Worm (Caenorhabditis elegans) whole organism, L4 larva: ENCODE measurements around the gene str-101.
"Not testable (repeated sequence)": the region's sequence is repeated elsewhere in the genome, so short reads cannot be mapped to it uniquely, and the experiment has no call there.

ENCODE experiments used
- F10B5.3 ChIP-seq: sonication (generic microtip); optimal IDR thresholded peaks from 2 replicates; lab custom pipeline; 2016; ENCODE audit warnings: mild to moderate bottlenecking, missing genetic modification characterization, missing compliant biosample characterization
- ZK337.2 ChIP-seq: fragments of 200-800 bp; sonication (Bioruptor generic); IDR thresholded peaks from 2 replicates; pipeline ENCODE4 v1.3.6; 2022; ENCODE audit warnings: missing genetic modification reagents, missing genetic modification characterization, missing compliant biosample characterization
- arid-1 ChIP-seq: fragments of 200-800 bp; sonication (Bioruptor generic); conservative IDR thresholded peaks from 2 replicates; pipeline ENCODE4 v1.3.6; 2022; ENCODE audit warnings: missing genetic modification reagents, missing genetic modification characterization, missing compliant biosample characterization
- ceh-62 ChIP-seq: sonication (generic microtip); optimal IDR thresholded peaks from 2 replicates; lab custom pipeline; 2017; ENCODE audit warnings: missing biosample characterization, missing genetic modification characterization
- ctbp-1 ChIP-seq: fragments of 200-800 bp; sonication (Bioruptor generic); IDR thresholded peaks from 2 replicates; pipeline ENCODE4 v1.3.6; 2022; ENCODE audit warnings: missing genetic modification reagents, missing genetic modification characterization, missing compliant biosample characterization
- daf-19 ChIP-seq: fragments of 200-800 bp; sonication (Bioruptor generic); conservative IDR thresholded peaks from 2 replicates; pipeline ENCODE4 v1.3.6; 2022; ENCODE audit warnings: missing genetic modification characterization, missing compliant biosample characterization
- dmd-8 ChIP-seq: fragments of 200-800 bp; sonication (Bioruptor generic); IDR thresholded peaks from 2 replicates; pipeline ENCODE4 v1.3.6; 2022; ENCODE audit warnings: missing genetic modification characterization, missing compliant biosample characterization
- dmd-9 ChIP-seq: fragments of 200-800 bp; sonication (Bioruptor generic); IDR thresholded peaks from 2 replicates; pipeline ENCODE4 v1.3.6; 2022; ENCODE audit warnings: missing genetic modification reagents, missing genetic modification characterization, missing compliant biosample characterization
- egl-43 ChIP-seq: fragments of 200-800 bp; sonication (Bioruptor generic); IDR thresholded peaks from 2 replicates; pipeline ENCODE4 v1.3.6; 2022; ENCODE audit warnings: missing genetic modification reagents, missing genetic modification characterization, missing compliant biosample characterization
- gei-8 ChIP-seq: fragments of 200-800 bp; sonication (Bioruptor generic); optimal IDR thresholded peaks from 2 replicates; lab custom pipeline; 2018; ENCODE audit warnings: mild to moderate bottlenecking, missing genetic modification characterization, missing compliant biosample characterization
- hif-1 ChIP-seq, 2 experiments: sonication (generic microtip); optimal IDR thresholded peaks; 2 replicates each; lab custom pipeline; 2016 to 2017; ENCODE audit warnings: missing compliant biosample characterization in 2 of 2, missing genetic modification characterization in 2 of 2, missing genetic modification reagents in 2 of 2, missing genotype in 2 of 2, mild to moderate bottlenecking in 1 of 2
- hlh-30 ChIP-seq: sonication (generic microtip); optimal IDR thresholded peaks from 2 replicates; lab custom pipeline; 2017; ENCODE audit warnings: antibody characterized with exemption, mild to moderate bottlenecking, missing genetic modification characterization, missing compliant biosample characterization; ENCODE audit not compliant: insufficient read depth
- lin-13 ChIP-seq: fragments of 150-350 bp; optimal IDR thresholded peaks from 2 replicates; lab custom pipeline; 2014; ENCODE audit warnings: missing biosample characterization, missing genetic modification reagents, missing genetic modification characterization
- lin-15B ChIP-seq: fragments of 150-350 bp; sonication (generic microtip); optimal IDR thresholded peaks from 3 replicates; lab custom pipeline; 2014; ENCODE audit warnings: missing biosample characterization, missing genetic modification characterization
- mdl-1 ChIP-seq, 2 experiments: fragments of 150-350 bp in 1 of 2; sonication (generic microtip) in 1 of 2; optimal IDR thresholded peaks; 2 replicates each; lab custom pipeline; 2014 to 2017; ENCODE audit warnings: missing biosample characterization in 2 of 2, missing genetic modification characterization in 2 of 2
- mdt-29 ChIP-seq: fragments of 200-800 bp; sonication (Bioruptor generic); IDR thresholded peaks from 2 replicates; pipeline ENCODE4 v1.3.6; 2022; ENCODE audit warnings: missing genetic modification reagents, missing genetic modification characterization, missing compliant biosample characterization
- mxl-2 ChIP-seq: fragments of 200-800 bp; sonication (Bioruptor generic); conservative IDR thresholded peaks from 2 replicates; pipeline ENCODE4 v1.3.6; 2022; ENCODE audit warnings: missing genetic modification reagents, missing genetic modification characterization, missing compliant biosample characterization
- mxl-3 ChIP-seq: fragments of 200-800 bp; sonication (Bioruptor generic); optimal IDR thresholded peaks from 2 replicates; lab custom pipeline; 2018; ENCODE audit warnings: mild to moderate bottlenecking, missing genetic modification characterization, missing compliant biosample characterization
- nhr-102 ChIP-seq: sonication (generic microtip); optimal IDR thresholded peaks from 2 replicates; lab custom pipeline; 2016; ENCODE audit warnings: mild to moderate bottlenecking, missing genetic modification characterization, moderate library complexity, missing compliant biosample characterization
- nhr-237 ChIP-seq: sonication (generic microtip); optimal IDR thresholded peaks from 2 replicates; lab custom pipeline; 2017; ENCODE audit warnings: missing biosample characterization, missing genetic modification characterization
- nhr-25 ChIP-seq: sonication (generic microtip); optimal IDR thresholded peaks from 2 replicates; lab custom pipeline; 2017; ENCODE audit warnings: missing genetic modification characterization, mild to moderate bottlenecking, missing compliant biosample characterization, antibody characterized with exemption, moderate library complexity, borderline replicate concordance; ENCODE audit not compliant: insufficient read depth
- nhr-28 ChIP-seq: fragments of 150-350 bp; optimal IDR thresholded peaks from 2 replicates; lab custom pipeline; 2014; ENCODE audit warnings: missing biosample characterization, missing genetic modification characterization
- nhr-41 ChIP-seq: fragments of 200-800 bp; sonication (Bioruptor generic); IDR thresholded peaks from 2 replicates; pipeline ENCODE4 v1.3.6; 2022; ENCODE audit warnings: missing genetic modification reagents, missing genetic modification characterization, missing compliant biosample characterization
- snpc-1.2 ChIP-seq: fragments of 200-800 bp; sonication (Bioruptor generic); IDR thresholded peaks from 2 replicates; pipeline ENCODE4 v1.3.6; 2022; ENCODE audit warnings: missing genetic modification reagents, missing genetic modification characterization, missing compliant biosample characterization
- snpc-4 ChIP-seq: fragments of 150-350 bp; optimal IDR thresholded peaks from 2 replicates; lab custom pipeline; 2014; ENCODE audit warnings: missing biosample characterization, missing genetic modification characterization
- tra-1 ChIP-seq: fragments of 200-800 bp; sonication (Bioruptor generic); IDR thresholded peaks from 2 replicates; pipeline ENCODE4 v1.3.6; 2022; ENCODE audit warnings: missing genetic modification reagents, missing genetic modification characterization, missing compliant biosample characterization
- unc-62 ChIP-seq, 3 experiments: fragments of 150-350 bp in 1 of 3; sonication (generic microtip); optimal IDR thresholded peaks in 2 of 3; peaks in 1 of 3; 1 replicate in 1 of 3; 2 replicates in 2 of 3; lab custom pipeline; 2014 to 2017; ENCODE audit warnings: missing biosample characterization in 3 of 3, missing genetic modification characterization in 3 of 3, missing genetic modification reagents in 3 of 3, missing genotype in 1 of 3
- zfp-3 ChIP-seq: fragments of 200-800 bp; sonication (Bioruptor generic); conservative IDR thresholded peaks from 2 replicates; pipeline ENCODE4 v1.3.6; 2022; ENCODE audit warnings: missing genetic modification reagents, missing genetic modification characterization, missing compliant biosample characterization

The str-101 gene

ce11 chrV:15752941-15753340 lies 41.1 kb upstream of the str-101 start, which contains the start of gene str-5:
Gene str-5 (plus strand): TSS chrV:15753241.
- TF ChIP-seq lin-13; tra-1 (GFP tag; lab: Robert Waterston, UW); nhr-102 (tag; lab: Kevin White, UChicago): not testable (repeated sequence)

ce11 chrV:15752049-15752448 lies 40.3 kb upstream of the str-101 start, which contains the start of gene str-43:
Gene str-43 (minus strand): TSS chrV:15752149.
- TF ChIP-seq ctbp-1 (GFP tag; lab: Robert Waterston, UW) = no peak
- TF ChIP-seq arid-1 (GFP tag; lab: Robert Waterston, UW) = no peak
- TF ChIP-seq, all 104 proteins: peak for 0

- TF ChIP-seq nhr-41 = no peak
- TF ChIP-seq mxl-3 (GFP tag; lab: Kevin White, UChicago) = no peak
- no peak for TF ChIP-seq mxl-2 (GFP tag; lab: Robert Waterston, UW)
- TF ChIP-seq, all 104 proteins: peak for 0
Measured at ce11 chrV:15750130-15750529, 38.3 kb upstream of the str-101 start, which contains the start of gene str-6. Gene str-6 (minus strand): TSS chrV:15750230.

ce11 chrV:15748343-15748742 lies 36.5 kb upstream of the str-101 start, which contains the start of gene T23D5.8:
Gene T23D5.8 (minus strand): TSS chrV:15748443.
- not testable (repeated sequence) for TF ChIP-seq dmd-9 (GFP tag; lab: Robert Waterston, UW); snpc-1.2 (GFP tag; lab: Robert Waterston, UW); F10B5.3 (tag; lab: Kevin White, UChicago)

ce11 chrV:15744366-15744765 lies 32.6 kb upstream of the str-101 start, which contains the start of gene str-19:
Gene str-19 (minus strand): TSS chrV:15744466.
- not testable (repeated sequence) for TF ChIP-seq egl-43 (GFP tag; lab: Robert Waterston, UW); mdl-1 (tag; optimal IDR thresholded peaks at IDR 0.05; lab: Kevin White, UChicago); daf-19 (GFP tag; lab: Robert Waterston, UW)

ce11 chrV:15741851-15742250 lies 30.1 kb upstream of the str-101 start, which contains the start of gene str-18:
Gene str-18 (minus strand): TSS chrV:15741951.
- TF ChIP-seq snpc-4 (tag; lab: Kevin White, UChicago) = no peak
- no peak for TF ChIP-seq nhr-28 (tag; lab: Kevin White, UChicago)
- no peak for TF ChIP-seq ceh-62
- TF ChIP-seq gei-8 = no peak
- TF ChIP-seq unc-62 (GFP tag; optimal IDR thresholded peaks at IDR 0.05 in 1 of 2; lab: Kevin White, UChicago) = no peak
- TF ChIP-seq unc-62 (tag; optimal IDR thresholded peaks at IDR 0.05; lab: Kevin White, UChicago) = no peak
- no peak for TF ChIP-seq dmd-8 (GFP tag; lab: Robert Waterston, UW)
- TF ChIP-seq hif-1 (tag; optimal IDR thresholded peaks at IDR 0.05; lab: Kevin White, UChicago) = no peak
- TF ChIP-seq lin-15B (tag; lab: Kevin White, UChicago) = no peak
- no peak for TF ChIP-seq zfp-3 (GFP tag; lab: Robert Waterston, UW)
- TF ChIP-seq nhr-25 (tag; lab: Kevin White, UChicago) = no peak
- TF ChIP-seq mdt-29 (GFP tag; lab: Robert Waterston, UW) = no peak
- no peak for TF ChIP-seq nhr-237
- no peak for TF ChIP-seq hlh-30
- no peak for TF ChIP-seq ZK337.2 (GFP tag; lab: Robert Waterston, UW)
